Fruit fly (Drosophila melanogaster): Measurements from ENCODE around the gene CG10508.

- TF ChIP-seq Dfd (GFP tag; optimal IDR thresholded peaks at IDR 0.05) (no peak), sv (GFP tag; optimal IDR thresholded peaks at IDR 0.05) (no peak), HLH106 (tag; optimal IDR thresholded peaks at IDR 0.05) (no peak), lola (GFP tag; optimal IDR thresholded peaks at IDR 0.05) (no peak), Sp1 (GFP tag; optimal IDR thresholded peaks at IDR 0.05) (no peak)
These were observed 31.5 kb downstream of the CG10508 start for dm6 chr3L:21241447-21241983.

Measured in whole organism, wandering third instar larva.